Worm (Caenorhabditis elegans) whole organism, late embryonic: ENCODE data around the gene egl-9.

ENCODE experiments used
- ceh-14 ChIP-seq: sonication (generic microtip); optimal IDR thresholded peaks from 2 replicates; lab custom pipeline; 2016; ENCODE audit warnings: missing genotype, missing genetic modification characterization, missing compliant biosample characterization
- ceh-9 ChIP-seq: sonication (generic microtip); optimal IDR thresholded peaks from 2 replicates; lab custom pipeline; 2016; ENCODE audit warnings: mild to moderate bottlenecking, missing genetic modification characterization, inconsistent platforms, missing compliant biosample characterization
- dmd-4 ChIP-seq: sonication (generic microtip); optimal IDR thresholded peaks from 2 replicates; lab custom pipeline; 2016; ENCODE audit warnings: borderline replicate concordance, missing genetic modification characterization, missing compliant biosample characterization
- fkh-10 ChIP-seq: fragments of 150-350 bp; optimal IDR thresholded peaks from 2 replicates; lab custom pipeline; 2014; ENCODE audit warnings: missing biosample characterization, missing genetic modification reagents, missing genetic modification characterization
- hlh-6 ChIP-seq: sonication (generic microtip); optimal IDR thresholded peaks from 2 replicates; lab custom pipeline; 2016; ENCODE audit warnings: missing genotype, missing genetic modification characterization, missing compliant biosample characterization
- lim-6 ChIP-seq: sonication (generic microtip); optimal IDR thresholded peaks from 2 replicates; lab custom pipeline; 2016; ENCODE audit warnings: missing genetic modification characterization, missing compliant biosample characterization
- pha-4 ChIP-seq: fragments of 150-350 bp; optimal IDR thresholded peaks from 2 replicates; lab custom pipeline; 2018; ENCODE audit warnings: missing biosample characterization, missing genetic modification reagents, missing genetic modification characterization
- pros-1 ChIP-seq: fragments of 150-350 bp; optimal IDR thresholded peaks from 2 replicates; lab custom pipeline; 2014; ENCODE audit warnings: missing biosample characterization, missing genetic modification reagents, missing genetic modification characterization
- sdc-2 ChIP-seq: sonication (generic microtip); optimal IDR thresholded peaks from 2 replicates; lab custom pipeline; 2016; ENCODE audit warnings: missing genotype, missing genetic modification characterization, missing compliant biosample characterization
- tbx-7 ChIP-seq: sonication (generic microtip); optimal IDR thresholded peaks from 2 replicates; lab custom pipeline; 2016; ENCODE audit warnings: missing genotype, missing genetic modification characterization, missing compliant biosample characterization

- TF ChIP-seq ceh-14 (tag; lab: Kevin White, UChicago) (no peak), ceh-9 (tag; lab: Kevin White, UChicago) (no peak), pros-1 (tag; lab: Kevin White, UChicago) (no peak), dmd-4 (tag; lab: Kevin White, UChicago) (no peak), tbx-7 (tag; lab: Kevin White, UChicago) (no peak), pha-4 (no peak), sdc-2 (no peak), hlh-6 (tag; lab: Kevin White, UChicago) (no peak), lim-6 (no peak), fkh-10 (GFP tag; lab: Kevin White, UChicago) (no peak)
These were observed 14.9 kb upstream of the egl-9 start, which contains the start of gene Y32F6A.5 for ce11 chrV:10453466-10453865.
